Worm (Caenorhabditis elegans) whole organism, midembryonic: ENCODE measurements around the gene slc-25A32.

Experiments used
- T22C8.4 ChIP-seq: fragments of 200-800 bp; sonication (Bioruptor generic); IDR thresholded peaks from 2 replicates; pipeline ENCODE4 v1.3.6; 2022; ENCODE audit warnings: missing genetic modification characterization, missing compliant biosample characterization
- cog-1 ChIP-seq: sonication (generic microtip); optimal IDR thresholded peaks from 2 replicates; lab custom pipeline; 2016; ENCODE audit warnings: missing genetic modification characterization, missing compliant biosample characterization
- flt-1 ChIP-seq: fragments of 200-800 bp; sonication (Bioruptor generic); IDR thresholded peaks from 2 replicates; pipeline ENCODE4 v1.3.6; 2022; ENCODE audit warnings: missing genetic modification characterization, missing compliant biosample characterization
- klf-2 ChIP-seq: fragments of 200-800 bp; sonication (Bioruptor generic); conservative IDR thresholded peaks from 2 replicates; pipeline ENCODE4 v1.3.6; 2022; ENCODE audit warnings: missing genetic modification reagents, missing genetic modification characterization, missing compliant biosample characterization
- med-1 ChIP-seq: sonication (generic microtip); optimal IDR thresholded peaks from 2 replicates; lab custom pipeline; 2017; ENCODE audit warnings: missing genetic modification characterization, mild to moderate bottlenecking, missing compliant biosample characterization, antibody characterized with exemption, missing genetic modification reagents; ENCODE audit not compliant: insufficient read depth
- ref-1 ChIP-seq: fragments of 200-800 bp; sonication (Bioruptor generic); conservative IDR thresholded peaks from 2 replicates; pipeline ENCODE4 v1.3.6; 2022; ENCODE audit warnings: missing genetic modification reagents, missing genetic modification characterization, missing compliant biosample characterization
- tab-1 ChIP-seq: fragments of 200-800 bp; sonication (Bioruptor generic); IDR thresholded peaks from 2 replicates; pipeline ENCODE4 v1.3.6; 2022; ENCODE audit warnings: missing genetic modification characterization, missing compliant biosample characterization
- ztf-23 ChIP-seq: fragments of 200-800 bp; sonication (Bioruptor generic); IDR thresholded peaks from 2 replicates; pipeline ENCODE4 v1.3.6; 2022; ENCODE audit warnings: missing genetic modification reagents, missing genetic modification characterization, missing compliant biosample characterization
- ztf-29 ChIP-seq: fragments of 200-800 bp; sonication (Bioruptor generic); IDR thresholded peaks from 2 replicates; pipeline ENCODE4 v1.3.6; 2022; ENCODE audit warnings: missing genetic modification reagents, missing genetic modification characterization, missing compliant biosample characterization

The slc-25A32 gene

ce11 chrII:8276057-8276456, at the start of gene slc-25A32, which contains the start of gene gei-14:
Gene slc-25A32, plus strand, starts transcription at chrII:8276298.
Gene gei-14, minus strand, starts transcription at chrII:8276231.
- TF ChIP-seq tab-1 (GFP tag; lab: Robert Waterston, UW) (no peak), ztf-29 (GFP tag; lab: Robert Waterston, UW) (no peak), flt-1 (GFP tag; lab: Robert Waterston, UW) (no peak)

ce11 chrII:8226475-8226874, 49.6 kb upstream of the slc-25A32 start:
- TF ChIP-seq klf-2 (GFP tag; lab: Robert Waterston, UW) (no peak), T22C8.4 (no peak), med-1 (no peak), ref-1 (GFP tag; lab: Robert Waterston, UW) (no peak), ztf-29 (GFP tag; lab: Robert Waterston, UW) (no peak), ztf-23 (GFP tag; lab: Robert Waterston, UW) (no peak), cog-1 (tag; lab: Kevin White, UChicago) (no peak), flt-1 (GFP tag; lab: Robert Waterston, UW) (no peak), tab-1 (GFP tag; lab: Robert Waterston, UW) (no peak)

- no peak for TF ChIP-seq klf-2 (GFP tag; lab: Robert Waterston, UW)
- no peak for TF ChIP-seq ztf-29 (GFP tag; lab: Robert Waterston, UW)
- TF ChIP-seq ztf-23 (GFP tag; lab: Robert Waterston, UW), result no peak
- TF ChIP-seq tab-1 (GFP tag; lab: Robert Waterston, UW), result no peak
- TF ChIP-seq cog-1 (tag; lab: Kevin White, UChicago), result no peak
- TF ChIP-seq flt-1 (GFP tag; lab: Robert Waterston, UW), result no peak
- TF ChIP-seq med-1, result no peak
- no peak for TF ChIP-seq ref-1 (GFP tag; lab: Robert Waterston, UW)
- TF ChIP-seq T22C8.4, result no peak
Measured at ce11 chrII:8230976-8231375, 45.1 kb upstream of the slc-25A32 start, which contains the start of gene M110.9. Gene M110.9, plus strand, starts transcription at chrII:8231276.

ce11 chrII:8232489-8232888, 43.6 kb upstream of the slc-25A32 start, which contains the start of gene M110.7:
Gene M110.7, plus strand, starts transcription at chrII:8232789.
- TF ChIP-seq ztf-29 (GFP tag; lab: Robert Waterston, UW) (no peak), ref-1 (GFP tag; lab: Robert Waterston, UW) (no peak), flt-1 (GFP tag; lab: Robert Waterston, UW) (no peak), klf-2 (GFP tag; lab: Robert Waterston, UW) (no peak), cog-1 (tag; lab: Kevin White, UChicago) (no peak), ztf-23 (GFP tag; lab: Robert Waterston, UW) (no peak), T22C8.4 (no peak), med-1 (no peak), tab-1 (GFP tag; lab: Robert Waterston, UW) (no peak)

ce11 chrII:8238155-8238554, 37.9 kb upstream of the slc-25A32 start, which contains the start of gene nlp-5:
Gene nlp-5, plus strand, starts transcription at chrII:8238455.
- TF ChIP-seq ztf-23 (GFP tag; lab: Robert Waterston, UW), result no peak
- TF ChIP-seq ztf-29 (GFP tag; lab: Robert Waterston, UW), result no peak

ce11 chrII:8246476-8246875, 29.6 kb upstream of the slc-25A32 start, which contains the start of gene F35C11.3:
Gene F35C11.3, plus strand, starts transcription at chrII:8246776.
- TF ChIP-seq ztf-29 (GFP tag; lab: Robert Waterston, UW) (no peak), med-1 (no peak), T22C8.4 (no peak), klf-2 (GFP tag; lab: Robert Waterston, UW) (no peak), ref-1 (GFP tag; lab: Robert Waterston, UW) (no peak), tab-1 (GFP tag; lab: Robert Waterston, UW) (no peak), cog-1 (tag; lab: Kevin White, UChicago) (no peak), flt-1 (GFP tag; lab: Robert Waterston, UW) (no peak), ztf-23 (GFP tag; lab: Robert Waterston, UW) (no peak)

- TF ChIP-seq klf-2 (GFP tag; lab: Robert Waterston, UW), result no peak
Measured at ce11 chrII:8248745-8249144, 27.4 kb upstream of the slc-25A32 start, which contains the start of the genes F35C11.2 and F35C11.4. Gene F35C11.2, minus strand, starts transcription at chrII:8248834. Gene F35C11.4, plus strand, starts transcription at chrII:8249004.

ce11 chrII:8249710-8250109, 26.4 kb upstream of the slc-25A32 start:
- TF ChIP-seq T22C8.4, result no peak
- no peak for TF ChIP-seq ztf-29 (GFP tag; lab: Robert Waterston, UW)
- TF ChIP-seq klf-2 (GFP tag; lab: Robert Waterston, UW), result no peak
- no peak for TF ChIP-seq med-1
- no peak for TF ChIP-seq cog-1 (tag; lab: Kevin White, UChicago)
- no peak for TF ChIP-seq ref-1 (GFP tag; lab: Robert Waterston, UW)
- TF ChIP-seq flt-1 (GFP tag; lab: Robert Waterston, UW), result no peak
- TF ChIP-seq ztf-23 (GFP tag; lab: Robert Waterston, UW), result no peak
- no peak for TF ChIP-seq tab-1 (GFP tag; lab: Robert Waterston, UW)

- TF ChIP-seq T22C8.4 (no peak), ztf-29 (GFP tag; lab: Robert Waterston, UW) (no peak), tab-1 (GFP tag; lab: Robert Waterston, UW) (no peak), flt-1 (GFP tag; lab: Robert Waterston, UW) (no peak), klf-2 (GFP tag; lab: Robert Waterston, UW) (no peak), med-1 (no peak), cog-1 (tag; lab: Kevin White, UChicago) (no peak), ref-1 (GFP tag; lab: Robert Waterston, UW) (no peak), ztf-23 (GFP tag; lab: Robert Waterston, UW) (no peak)
Measured at ce11 chrII:8253160-8253793, 22.8 kb upstream of the slc-25A32 start, which contains the start of gene F35C11.5. Gene F35C11.5, plus strand, starts transcription at chrII:8253743.

ce11 chrII:8256013-8256412, 20.1 kb upstream of the slc-25A32 start, which contains the start of gene F35C11.7:
Gene F35C11.7, plus strand, starts transcription at chrII:8256313.
- no peak for TF ChIP-seq tab-1 (GFP tag; lab: Robert Waterston, UW)
- TF ChIP-seq ref-1 (GFP tag; lab: Robert Waterston, UW), result no peak
- TF ChIP-seq klf-2 (GFP tag; lab: Robert Waterston, UW), result no peak
- TF ChIP-seq ztf-29 (GFP tag; lab: Robert Waterston, UW), result no peak
- no peak for TF ChIP-seq cog-1 (tag; lab: Kevin White, UChicago)
- TF ChIP-seq flt-1 (GFP tag; lab: Robert Waterston, UW), result no peak
- TF ChIP-seq ztf-23 (GFP tag; lab: Robert Waterston, UW), result no peak
- no peak for TF ChIP-seq T22C8.4
- TF ChIP-seq med-1, result no peak
